Fruit fly (Drosophila melanogaster) whole organism, embryonic: ENCODE data around the gene Tep4.

ENCODE experiments used
- Asciz ChIP-seq: fragments of 200-800 bp; sonication (Bioruptor generic); optimal IDR thresholded peaks from 2 replicates; lab custom pipeline; 2017; ENCODE audit warnings: missing biosample characterization, mild to moderate bottlenecking, missing genetic modification characterization, missing genetic modification reagents
- Atf3 ChIP-seq: fragments of 200-800 bp; sonication (Bioruptor generic); optimal IDR thresholded peaks from 3 replicates; lab custom pipeline; 2016; ENCODE audit warnings: missing biosample characterization, missing genetic modification characterization
- BEAF-32 ChIP-seq: fragments of 200-800 bp; sonication (Bioruptor generic); optimal IDR thresholded peaks from 3 replicates; lab custom pipeline; 2017; ENCODE audit warnings: missing biosample characterization, missing genetic modification characterization, mild to moderate bottlenecking, moderate library complexity, missing genetic modification reagents
- CG10462 ChIP-seq: fragments of 200-800 bp; sonication (Bioruptor generic); optimal IDR thresholded peaks from 2 replicates; lab custom pipeline; 2016; ENCODE audit warnings: missing biosample characterization, missing genetic modification characterization
- CG11398 ChIP-seq: fragments of 200-800 bp; sonication (Bioruptor generic); optimal IDR thresholded peaks from 2 replicates; lab custom pipeline; 2016; ENCODE audit warnings: missing biosample characterization, missing genetic modification characterization
- CG11504 ChIP-seq: fragments of 200-800 bp; sonication (Bioruptor generic); optimal IDR thresholded peaks from 3 replicates; lab custom pipeline; 2019; ENCODE audit warnings: missing biosample characterization, mild to moderate bottlenecking, missing genetic modification characterization, moderate library complexity
- CG12071 ChIP-seq: fragments of 200-800 bp; sonication (Bioruptor generic); optimal IDR thresholded peaks from 3 replicates; lab custom pipeline; 2018; ENCODE audit warnings: missing biosample characterization, mild to moderate bottlenecking, missing genetic modification characterization
- CG12236 ChIP-seq: fragments of 200-800 bp; sonication (Bioruptor generic); optimal IDR thresholded peaks from 2 replicates; lab custom pipeline; 2016; ENCODE audit warnings: missing biosample characterization, missing genetic modification characterization
- CG12942 ChIP-seq: fragments of 200-800 bp; sonication (Bioruptor generic); optimal IDR thresholded peaks from 3 replicates; lab custom pipeline; 2016; ENCODE audit warnings: missing biosample characterization, missing genetic modification characterization
- CG13424 ChIP-seq: fragments of 200-800 bp; sonication (Bioruptor generic); optimal IDR thresholded peaks from 2 replicates; lab custom pipeline; 2019; ENCODE audit warnings: missing biosample characterization, mild to moderate bottlenecking, missing genetic modification characterization, moderate library complexity
- CG13775 ChIP-seq: fragments of 200-800 bp; sonication (Bioruptor generic); optimal IDR thresholded peaks from 3 replicates; lab custom pipeline; 2017; ENCODE audit warnings: missing biosample characterization, mild to moderate bottlenecking, missing genetic modification characterization
- CG14710 ChIP-seq: fragments of 200-800 bp; sonication (Bioruptor generic); optimal IDR thresholded peaks from 3 replicates; lab custom pipeline; 2019; ENCODE audit warnings: missing biosample characterization, mild to moderate bottlenecking, missing genetic modification characterization, moderate library complexity
- CG15011 ChIP-seq: fragments of 200-800 bp; sonication (Bioruptor generic); optimal IDR thresholded peaks from 3 replicates; lab custom pipeline; 2018; ENCODE audit warnings: missing biosample characterization, mild to moderate bottlenecking, missing genetic modification characterization
- CG15479 ChIP-seq: fragments of 200-800 bp; sonication (Bioruptor generic); optimal IDR thresholded peaks from 3 replicates; lab custom pipeline; 2019; ENCODE audit warnings: missing biosample characterization, mild to moderate bottlenecking, missing genetic modification characterization, moderate library complexity
- CG15514 ChIP-seq: fragments of 200-800 bp; sonication (Bioruptor generic); optimal IDR thresholded peaks from 3 replicates; lab custom pipeline; 2017; ENCODE audit warnings: missing biosample characterization, missing genetic modification characterization, mild to moderate bottlenecking, moderate library complexity, missing genetic modification reagents
- CG15696 ChIP-seq: fragments of 200-800 bp; sonication (Bioruptor generic); optimal IDR thresholded peaks from 2 replicates; lab custom pipeline; 2019; ENCODE audit warnings: missing biosample characterization, mild to moderate bottlenecking, missing genetic modification characterization, moderate library complexity
- CG16813 ChIP-seq: fragments of 200-800 bp; sonication (Bioruptor generic); IDR thresholded peaks from 3 replicates; pipeline ENCODE4 v1.3.6; 2022; ENCODE audit warnings: missing biosample characterization, missing genetic modification characterization; ENCODE audit not compliant: partially characterized antibody
- CG17568 ChIP-seq: fragments of 200-800 bp; sonication (Bioruptor generic); optimal IDR thresholded peaks from 2 replicates; lab custom pipeline; 2018; ENCODE audit warnings: missing biosample characterization, mild to moderate bottlenecking, missing genetic modification characterization, moderate library complexity
- CG1792 ChIP-seq: fragments of 200-800 bp; sonication (Bioruptor generic); optimal IDR thresholded peaks from 2 replicates; lab custom pipeline; 2016; ENCODE audit warnings: missing biosample characterization, missing genetic modification characterization
- CG18262 ChIP-seq: fragments of 200-800 bp; optimal IDR thresholded peaks from 3 replicates; lab custom pipeline; 2019; ENCODE audit warnings: missing biosample characterization, mild to moderate bottlenecking, missing genetic modification characterization, moderate library complexity
- CG2129 ChIP-seq: fragments of 200-800 bp; sonication (Bioruptor generic); IDR thresholded peaks from 2 replicates; pipeline ENCODE4 v1.3.6; 2022; ENCODE audit warnings: missing biosample characterization, missing genetic modification characterization; ENCODE audit not compliant: partially characterized antibody
- CG2199 ChIP-seq: fragments of 200-800 bp; sonication (Bioruptor generic); IDR thresholded peaks from 3 replicates; pipeline ENCODE4 v1.3.6; 2022; ENCODE audit warnings: missing biosample characterization, missing genetic modification characterization
- CG3065 ChIP-seq: fragments of 200-800 bp; sonication (Bioruptor generic); optimal IDR thresholded peaks from 2 replicates; lab custom pipeline; 2016; ENCODE audit warnings: missing biosample characterization, missing genetic modification characterization
- CG3407 ChIP-seq: fragments of 200-800 bp; sonication (Bioruptor generic); optimal IDR thresholded peaks from 2 replicates; lab custom pipeline; 2018; ENCODE audit warnings: missing biosample characterization, mild to moderate bottlenecking, missing genetic modification characterization
- CG34224 ChIP-seq: fragments of 200-800 bp; sonication (Bioruptor generic); IDR thresholded peaks from 3 replicates; pipeline ENCODE4 v1.3.6; 2022; ENCODE audit warnings: missing biosample characterization, missing genetic modification characterization; ENCODE audit not compliant: partially characterized antibody
- CG34376 ChIP-seq: fragments of 200-800 bp; sonication (Bioruptor generic); optimal IDR thresholded peaks from 2 replicates; lab custom pipeline; 2018; ENCODE audit warnings: missing biosample characterization, mild to moderate bottlenecking, missing genetic modification characterization
- CG3995 ChIP-seq: fragments of 200-800 bp; sonication (Bioruptor generic); optimal IDR thresholded peaks from 3 replicates; lab custom pipeline; 2016; ENCODE audit warnings: missing biosample characterization, missing genetic modification characterization
- CG4282 ChIP-seq: fragments of 200-800 bp; sonication (Bioruptor generic); optimal IDR thresholded peaks from 2 replicates; lab custom pipeline; 2016; ENCODE audit warnings: missing biosample characterization, missing genetic modification characterization
- CG4617 ChIP-seq: fragments of 200-800 bp; sonication (Bioruptor generic); optimal IDR thresholded peaks from 3 replicates; lab custom pipeline; 2016; ENCODE audit warnings: missing biosample characterization, missing genetic modification characterization, borderline replicate concordance
- CG4820 ChIP-seq: fragments of 200-800 bp; sonication (Bioruptor generic); optimal IDR thresholded peaks from 3 replicates; lab custom pipeline; 2016; ENCODE audit warnings: missing biosample characterization, missing genetic modification characterization
- Doc2 ChIP-seq: fragments of 200-800 bp; sonication (Bioruptor generic); IDR thresholded peaks from 2 replicates; pipeline ENCODE4 v1.3.6; 2022; ENCODE audit warnings: missing biosample characterization, missing genetic modification characterization
- Dref ChIP-seq: fragments of 200-800 bp; sonication (Bioruptor generic); IDR thresholded peaks from 2 replicates; pipeline ENCODE4 v1.3.6; 2022; ENCODE audit warnings: missing biosample characterization, missing genetic modification characterization
- HLH3B ChIP-seq: fragments of 200-800 bp; sonication (Bioruptor generic); IDR thresholded peaks from 2 replicates; pipeline ENCODE4 v1.3.6; 2022; ENCODE audit warnings: missing biosample characterization, missing genetic modification characterization
- MBD-R2 ChIP-seq: fragments of 200-800 bp; sonication (Bioruptor generic); IDR thresholded peaks from 2 replicates; pipeline ENCODE4 v1.3.6; 2022; ENCODE audit warnings: missing biosample characterization, missing genetic modification characterization
- Mes4 ChIP-seq: fragments of 200-800 bp; sonication (Bioruptor generic); optimal IDR thresholded peaks from 2 replicates; lab custom pipeline; 2016; ENCODE audit warnings: missing biosample characterization, missing genetic modification characterization
- Myb ChIP-seq: fragments of 200-800 bp; sonication (Bioruptor generic); optimal IDR thresholded peaks from 2 replicates; lab custom pipeline; 2016; ENCODE audit warnings: missing biosample characterization, missing genetic modification characterization
- Rx ChIP-seq: fragments of 200-800 bp; sonication (Bioruptor generic); IDR thresholded peaks from 2 replicates; pipeline ENCODE4 v1.3.6; 2022; ENCODE audit warnings: missing biosample characterization, missing genetic modification characterization
- aop ChIP-seq: fragments of 200-800 bp; sonication (Bioruptor generic); IDR thresholded peaks from 2 replicates; pipeline ENCODE4 v1.3.6; 2022; ENCODE audit warnings: missing biosample characterization, missing genetic modification characterization
- cwo ChIP-seq: fragments of 200-800 bp; sonication (Bioruptor generic); optimal IDR thresholded peaks from 3 replicates; lab custom pipeline; 2017; ENCODE audit warnings: missing biosample characterization, missing genetic modification characterization, mild to moderate bottlenecking, moderate library complexity, missing genetic modification reagents
- gfzf ChIP-seq: fragments of 200-800 bp; sonication (Bioruptor generic); optimal IDR thresholded peaks from 2 replicates; lab custom pipeline; 2016; ENCODE audit warnings: missing biosample characterization, mild to moderate bottlenecking, missing genetic modification characterization, moderate library complexity
- gsb-n ChIP-seq: fragments of 200-800 bp; sonication (Bioruptor generic); optimal IDR thresholded peaks from 3 replicates; lab custom pipeline; 2018; ENCODE audit warnings: missing biosample characterization, mild to moderate bottlenecking, missing genetic modification characterization
- hbn ChIP-seq: fragments of 200-800 bp; sonication (Bioruptor generic); IDR thresholded peaks from 2 replicates; pipeline ENCODE4 v1.3.6; 2022; ENCODE audit warnings: missing biosample characterization, missing genetic modification characterization; ENCODE audit not compliant: partially characterized antibody
- maf-S ChIP-seq: fragments of 200-800 bp; sonication (Bioruptor generic); optimal IDR thresholded peaks from 2 replicates; lab custom pipeline; 2016; ENCODE audit warnings: missing biosample characterization, missing genetic modification characterization
- oc ChIP-seq: fragments of 200-800 bp; sonication (Bioruptor generic); optimal IDR thresholded peaks from 2 replicates; lab custom pipeline; 2018; ENCODE audit warnings: missing biosample characterization, mild to moderate bottlenecking, missing genetic modification characterization, moderate library complexity
- otp ChIP-seq: fragments of 200-800 bp; sonication (Bioruptor generic); IDR thresholded peaks from 3 replicates; pipeline ENCODE4, ENCODE4 v1.3.6; 2022; ENCODE audit warnings: missing biosample characterization, missing genetic modification characterization
- peb ChIP-seq: fragments of 200-800 bp; sonication (Bioruptor generic); IDR thresholded peaks from 2 replicates; pipeline ENCODE4 v1.3.6; 2022; ENCODE audit warnings: missing biosample characterization, missing genetic modification characterization
- shn ChIP-seq: fragments of 200-800 bp; sonication (Bioruptor generic); optimal IDR thresholded peaks from 3 replicates; lab custom pipeline; 2016; ENCODE audit warnings: missing biosample characterization, missing genetic modification characterization
- ssp ChIP-seq: fragments of 200-800 bp; sonication (Bioruptor generic); IDR thresholded peaks from 2 replicates; pipeline ENCODE4 v1.3.6; 2022; ENCODE audit warnings: missing biosample characterization, missing genetic modification characterization

The Tep4 gene

DNA sequence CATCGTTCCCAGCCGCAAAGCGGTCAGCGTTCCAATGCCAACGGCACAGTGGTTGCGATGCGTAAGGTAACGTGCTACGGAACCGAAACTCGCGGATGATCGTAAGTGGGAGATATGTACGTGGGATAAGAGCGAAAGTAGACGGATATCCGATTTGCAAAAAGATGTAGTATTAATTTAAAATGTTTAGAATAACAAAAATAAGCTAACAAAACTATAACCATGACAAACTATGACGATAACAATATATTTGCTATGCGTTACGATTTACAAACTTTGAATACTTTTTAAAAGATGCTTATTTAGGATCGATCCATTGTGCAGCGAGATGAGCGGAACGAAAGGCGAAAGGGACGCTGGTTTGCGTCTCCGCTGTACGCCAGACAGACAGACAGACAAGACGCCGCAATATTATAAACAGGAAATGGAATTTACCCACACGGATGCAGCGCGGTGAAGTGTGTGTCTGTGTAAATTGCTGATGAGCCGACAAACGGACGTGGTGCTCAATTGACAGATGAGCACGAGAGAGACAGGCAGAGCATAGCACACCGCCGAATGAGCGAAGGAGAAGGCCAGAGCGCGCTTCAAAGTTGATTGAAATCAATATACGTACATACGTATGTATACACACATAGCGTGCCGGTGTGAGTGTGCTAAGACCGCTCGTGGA lies 27.5 kb downstream of the Tep4 start (continued):
- TF ChIP-seq CG3065 (peak; percentile 87), aop (peak; percentile 99), CG12236 (GFP tag; lab: Kevin White, UChicago) (peak; percentile 90), CG12071 (GFP tag; lab: Kevin White, UChicago) (peak; percentile 92), peb (peak; percentile 89), CG15479 (GFP tag; lab: Kevin White, UChicago) (peak; percentile 77), shn (GFP tag; lab: Kevin White, UChicago) (peak; percentile 97), CG10462 (GFP tag; lab: Kevin White, UChicago) (peak; percentile 96), CG13775 (GFP tag; lab: Kevin White, UChicago) (peak; percentile 97), CG14710 (tag; lab: Kevin White, UChicago) (peak; percentile 94), CG13424 (tag; lab: Kevin White, UChicago) (peak; percentile 96), CG4617 (peak; percentile 85), CG3995 (peak; percentile 67), CG3407 (GFP tag; lab: Kevin White, UChicago) (peak; percentile 85), CG34376 (peak; percentile 88), CG2129 (GFP tag; lab: Robert Waterston, UW) (no peak), cwo (peak; percentile 93), CG11398 (GFP tag; lab: Kevin White, UChicago) (peak; percentile 95), Atf3 (GFP tag; lab: Kevin White, UChicago) (peak; percentile 95), MBD-R2 (GFP tag; lab: Robert Waterston, UW) (peak; percentile 66), CG16813 (GFP tag; lab: Robert Waterston, UW) (no peak), CG4820 (GFP tag; lab: Kevin White, UChicago) (peak; percentile 94), CG11504 (tag; lab: Kevin White, UChicago) (peak; percentile 96), oc (tag; lab: Kevin White, UChicago) (peak; percentile 87), CG17568 (GFP tag; lab: Kevin White, UChicago) (peak; percentile 94), BEAF-32 (GFP tag; lab: Kevin White, UChicago) (peak; percentile 26), Asciz (GFP tag; lab: Kevin White, UChicago) (peak; percentile 92), Mes4 (GFP tag; lab: Kevin White, UChicago) (peak; percentile 93), ssp (GFP tag; lab: Robert Waterston, UW) (peak; percentile 85), CG18262 (tag; lab: Kevin White, UChicago) (peak; percentile 97), maf-S (GFP tag; lab: Kevin White, UChicago) (peak; percentile 97), gsb-n (tag; lab: Kevin White, UChicago) (peak; percentile 96), gfzf (GFP tag; lab: Kevin White, UChicago) (peak; percentile 35), CG12942 (GFP tag; lab: Kevin White, UChicago) (peak; percentile 97), CG15696 (tag; lab: Kevin White, UChicago) (peak; percentile 87), otp (peak; percentile 76; the same call in 2 of the 3 replicates), CG4282 (GFP tag; lab: Kevin White, UChicago) (peak; percentile 93), CG34224 (GFP tag; lab: Robert Waterston, UW) (no peak; the same call in 1 of the 3 replicates), CG15011 (GFP tag; lab: Kevin White, UChicago) (peak; percentile 95), HLH3B (peak; percentile 92), Myb (peak; percentile 87), CG2199 (GFP tag; lab: Robert Waterston, UW) (peak; percentile 58; the same call in 1 of the 3 replicates), Doc2 (GFP tag; lab: Robert Waterston, UW) (peak; percentile 78), CG15514 (GFP tag; lab: Kevin White, UChicago) (peak; percentile 90), Dref (GFP tag; lab: Robert Waterston, UW) (peak; percentile 38; the same call in 1 of the 2 replicates), hbn (GFP tag; lab: Robert Waterston, UW) (no peak), Rx (GFP tag; lab: Robert Waterston, UW) (peak; percentile 92), CG1792 (peak; percentile 94)
